Worm (Caenorhabditis elegans): Measurements from ENCODE around the gene cox-16.

DNA sequence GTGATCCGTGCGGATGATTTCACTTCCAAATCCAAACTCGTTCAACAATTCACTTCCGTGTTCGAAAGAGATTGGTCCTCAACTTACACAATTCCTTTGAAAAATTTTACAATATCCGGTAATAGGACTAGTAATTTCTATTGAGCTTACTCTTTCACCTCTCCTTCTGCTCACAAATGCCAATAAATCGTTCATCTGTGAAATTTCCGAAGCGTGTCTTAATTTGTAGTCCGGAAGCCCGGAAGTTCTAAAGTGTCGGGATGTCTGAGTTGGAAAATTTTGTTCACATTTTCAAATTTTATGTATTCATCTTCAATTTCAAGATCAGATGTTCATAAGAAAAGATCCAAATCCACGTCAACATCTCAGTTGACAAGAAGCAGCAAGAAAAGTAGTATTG, 42.6 kb downstream of the cox-16 start, which contains the start of gene T05C3.2:
- TF ChIP-seq fkh-10 (GFP tag; optimal IDR thresholded peaks at IDR 0.05), result no peak
- no peak for TF ChIP-seq nhr-28 (tag; optimal IDR thresholded peaks at IDR 0.05)
- no peak for TF ChIP-seq nfya-1 (tag; optimal IDR thresholded peaks at IDR 0.05; ENCODE audit: insufficient read depth)
- no peak for TF ChIP-seq zag-1 (tag; optimal IDR thresholded peaks at IDR 0.05)
- no peak for TF ChIP-seq fos-1 (tag; optimal IDR thresholded peaks at IDR 0.05)
- no peak for TF ChIP-seq lin-15B (tag; optimal IDR thresholded peaks at IDR 0.05)
- no peak for TF ChIP-seq elt-3 (tag; optimal IDR thresholded peaks at IDR 0.05)
- no peak for TF ChIP-seq nhr-11 (tag; optimal IDR thresholded peaks at IDR 0.05)
